Fruit fly (Drosophila melanogaster) whole organism, embryonic: ENCODE measurements around the gene slmb.
A peak's percentile ranks its signal among the peaks of the same experiment; 100 is the strongest.

Source experiments
- Awh ChIP-seq: fragments of 200-800 bp; sonication (Bioruptor generic); IDR thresholded peaks from 2 replicates; pipeline ENCODE4, ENCODE4 v1.3.6; 2022; ENCODE audit warnings: missing biosample characterization, missing genetic modification characterization
- CG10431 ChIP-seq: fragments of 200-800 bp; sonication (Bioruptor generic); optimal IDR thresholded peaks from 3 replicates; lab custom pipeline; 2018; ENCODE audit warnings: missing biosample characterization, mild to moderate bottlenecking, missing genetic modification characterization
- CG10543 ChIP-seq: fragments of 200-800 bp; sonication (Bioruptor generic); optimal IDR thresholded peaks from 3 replicates; lab custom pipeline; 2017; ENCODE audit warnings: missing biosample characterization, mild to moderate bottlenecking, missing genetic modification characterization, moderate library complexity
- CG10654 ChIP-seq: fragments of 200-800 bp; sonication (Bioruptor generic); optimal IDR thresholded peaks from 2 replicates; lab custom pipeline; 2016; ENCODE audit warnings: missing biosample characterization, missing genetic modification characterization
- CG11456 ChIP-seq: fragments of 200-800 bp; sonication (Bioruptor generic); IDR thresholded peaks from 3 replicates; pipeline ENCODE4 v1.3.6; 2022; ENCODE audit warnings: missing biosample characterization, missing genetic modification characterization
- CG13287 ChIP-seq: fragments of 200-800 bp; sonication (Bioruptor generic); IDR thresholded peaks from 2 replicates; pipeline ENCODE4 v1.3.6; 2022; ENCODE audit warnings: missing biosample characterization, missing genetic modification characterization; ENCODE audit not compliant: partially characterized antibody
- CG13775 ChIP-seq: fragments of 200-800 bp; sonication (Bioruptor generic); optimal IDR thresholded peaks from 3 replicates; lab custom pipeline; 2017; ENCODE audit warnings: missing biosample characterization, mild to moderate bottlenecking, missing genetic modification characterization
- CG16813 ChIP-seq: fragments of 200-800 bp; sonication (Bioruptor generic); IDR thresholded peaks from 3 replicates; pipeline ENCODE4 v1.3.6; 2022; ENCODE audit warnings: missing biosample characterization, missing genetic modification characterization; ENCODE audit not compliant: partially characterized antibody
- CG2116 ChIP-seq: fragments of 200-800 bp; sonication (Bioruptor generic); optimal IDR thresholded peaks from 3 replicates; lab custom pipeline; 2018; ENCODE audit warnings: missing biosample characterization, mild to moderate bottlenecking, missing genetic modification characterization
- CG3407 ChIP-seq: fragments of 200-800 bp; sonication (Bioruptor generic); optimal IDR thresholded peaks from 2 replicates; lab custom pipeline; 2018; ENCODE audit warnings: missing biosample characterization, mild to moderate bottlenecking, missing genetic modification characterization
- CG34422 ChIP-seq: fragments of 200-800 bp; sonication (Bioruptor generic); IDR thresholded peaks from 3 replicates; pipeline ENCODE4 v1.3.6; 2022; ENCODE audit warnings: missing biosample characterization, missing genetic modification characterization
- CG4820 ChIP-seq: fragments of 200-800 bp; sonication (Bioruptor generic); optimal IDR thresholded peaks from 3 replicates; lab custom pipeline; 2016; ENCODE audit warnings: missing biosample characterization, missing genetic modification characterization
- CG5953 ChIP-seq: fragments of 200-800 bp; sonication (Bioruptor generic); IDR thresholded peaks from 2 replicates; pipeline ENCODE4 v1.3.6; 2022; ENCODE audit warnings: missing biosample characterization, missing genetic modification characterization
- CG9437 ChIP-seq: fragments of 200-800 bp; sonication (Bioruptor generic); optimal IDR thresholded peaks from 2 replicates; lab custom pipeline; 2018; ENCODE audit warnings: missing biosample characterization, mild to moderate bottlenecking, missing genetic modification characterization
- D19B ChIP-seq: fragments of 200-800 bp; sonication (Bioruptor generic); optimal IDR thresholded peaks from 2 replicates; lab custom pipeline; 2017; ENCODE audit warnings: missing biosample characterization, mild to moderate bottlenecking, missing genetic modification characterization
- Ets97D ChIP-seq: fragments of 200-800 bp; sonication (Bioruptor generic); optimal IDR thresholded peaks from 3 replicates; lab custom pipeline; 2016; ENCODE audit warnings: missing biosample characterization, missing genetic modification characterization
- HLH54F ChIP-seq: fragments of 200-800 bp; sonication (Bioruptor generic); optimal IDR thresholded peaks from 3 replicates; lab custom pipeline; 2016; ENCODE audit warnings: missing biosample characterization, missing genetic modification characterization
- HLHmδ ChIP-seq: fragments of 200-800 bp; sonication (Bioruptor generic); optimal IDR thresholded peaks from 2 replicates; lab custom pipeline; 2018; ENCODE audit warnings: missing biosample characterization, mild to moderate bottlenecking, missing genetic modification characterization, moderate library complexity
- Hmr ChIP-seq: fragments of 200-800 bp; sonication (Bioruptor generic); optimal IDR thresholded peaks from 3 replicates; lab custom pipeline; 2017; ENCODE audit warnings: mild to moderate bottlenecking, missing biosample characterization, missing genetic modification reagents, missing genetic modification characterization
- Mad ChIP-seq: fragments of 200-800 bp; sonication (Bioruptor generic); optimal IDR thresholded peaks from 2 replicates; lab custom pipeline; 2016; ENCODE audit warnings: missing biosample characterization, missing genetic modification characterization
- Mrtf ChIP-seq: fragments of 200-800 bp; sonication (Bioruptor generic); IDR thresholded peaks from 3 replicates; pipeline ENCODE4 v1.3.6; 2022; ENCODE audit warnings: missing biosample characterization, missing genetic modification characterization
- NK7.1 ChIP-seq: fragments of 200-800 bp; sonication (Bioruptor generic); optimal IDR thresholded peaks from 3 replicates; lab custom pipeline; 2016; ENCODE audit warnings: missing biosample characterization, missing genetic modification characterization
- Ravus ChIP-seq: fragments of 200-800 bp; sonication (Bioruptor generic); IDR thresholded peaks from 2 replicates; pipeline ENCODE4 v1.3.6; 2022; ENCODE audit warnings: missing biosample characterization, missing genetic modification characterization
- Side ChIP-seq: fragments of 200-800 bp; sonication (Bioruptor generic); optimal IDR thresholded peaks from 2 replicates; lab custom pipeline; 2016; ENCODE audit warnings: missing biosample characterization, missing genetic modification characterization
- Ssrp ChIP-seq: fragments of 200-800 bp; sonication (Bioruptor generic); optimal IDR thresholded peaks from 2 replicates; lab custom pipeline; 2018; ENCODE audit warnings: missing biosample characterization, mild to moderate bottlenecking, missing genetic modification characterization, moderate library complexity
- bbx ChIP-seq: fragments of 200-800 bp; sonication (Bioruptor generic); IDR thresholded peaks from 2 replicates; pipeline ENCODE4 v1.3.6; 2022; ENCODE audit warnings: missing biosample characterization, missing genetic modification characterization; ENCODE audit not compliant: partially characterized antibody
- dysf ChIP-seq: fragments of 200-800 bp; sonication (Bioruptor generic); IDR thresholded peaks from 3 replicates; pipeline ENCODE4 v1.3.6; 2022; ENCODE audit warnings: missing biosample characterization, missing genetic modification characterization
- ems ChIP-seq: fragments of 200-800 bp; sonication (Bioruptor generic); optimal IDR thresholded peaks from 3 replicates; lab custom pipeline; 2016; ENCODE audit warnings: missing biosample characterization, missing genetic modification characterization
- gcm ChIP-seq: fragments of 200-800 bp; sonication (Bioruptor generic); optimal IDR thresholded peaks from 2 replicates; lab custom pipeline; 2019; ENCODE audit warnings: missing biosample characterization, mild to moderate bottlenecking, missing genetic modification characterization, moderate library complexity
- gt ChIP-seq: fragments of 200-800 bp; sonication (Bioruptor generic); IDR thresholded peaks from 2 replicates; pipeline ENCODE4 v1.3.6; 2022; ENCODE audit warnings: missing biosample characterization, missing genetic modification characterization
- h ChIP-seq: fragments of >200 bp; optimal IDR thresholded peaks from 2 replicates; lab custom pipeline; 2017
- hb ChIP-seq: fragments of 200-800 bp; sonication (Bioruptor generic); IDR thresholded peaks from 3 replicates; pipeline ENCODE4 v1.3.6; 2022; ENCODE audit warnings: missing biosample characterization, missing genetic modification characterization; ENCODE audit not compliant: partially characterized antibody
- insv ChIP-seq, 2 experiments: fragments of 200-800 bp; sonication (Bioruptor generic); optimal IDR thresholded peaks; 3 replicates each; lab custom pipeline; 2016 to 2018; ENCODE audit warnings: missing biosample characterization in 2 of 2, missing genetic modification characterization in 2 of 2
- inv ChIP-seq: fragments of 200-800 bp; sonication (Bioruptor generic); IDR thresholded peaks from 2 replicates; pipeline ENCODE4 v1.3.6; 2022; ENCODE audit warnings: missing biosample characterization, missing genetic modification characterization; ENCODE audit not compliant: partially characterized antibody
- kah ChIP-seq: fragments of 200-800 bp; sonication (Bioruptor generic); optimal IDR thresholded peaks from 2 replicates; lab custom pipeline; 2018; ENCODE audit warnings: missing biosample characterization, mild to moderate bottlenecking, missing genetic modification characterization
- kni ChIP-seq: fragments of 200-800 bp; sonication (Bioruptor generic); optimal IDR thresholded peaks from 3 replicates; lab custom pipeline; 2017; ENCODE audit warnings: mild to moderate bottlenecking, missing biosample characterization, missing genetic modification reagents, missing genetic modification characterization
- lab ChIP-seq: fragments of 200-800 bp; sonication (Bioruptor generic); optimal IDR thresholded peaks from 3 replicates; lab custom pipeline; 2017; ENCODE audit warnings: missing biosample characterization, missing genetic modification characterization, mild to moderate bottlenecking, moderate library complexity, missing genetic modification reagents
- lilli ChIP-seq: fragments of 200-800 bp; sonication (Bioruptor generic); optimal IDR thresholded peaks from 3 replicates; lab custom pipeline; 2016; ENCODE audit warnings: missing biosample characterization, missing genetic modification characterization
- odd ChIP-seq: fragments of 200-800 bp; sonication (Bioruptor generic); optimal IDR thresholded peaks from 2 replicates; lab custom pipeline; 2017; ENCODE audit warnings: missing biosample characterization, mild to moderate bottlenecking, missing genetic modification characterization
- otp ChIP-seq: fragments of 200-800 bp; sonication (Bioruptor generic); IDR thresholded peaks from 3 replicates; pipeline ENCODE4, ENCODE4 v1.3.6; 2022; ENCODE audit warnings: missing biosample characterization, missing genetic modification characterization
- pan ChIP-seq, 4 experiments: fragments of >200 bp in 3 of 4; fragments of 200-800 bp in 1 of 4; sonication (Bioruptor generic) in 1 of 4; optimal IDR thresholded peaks in 3 of 4; IDR thresholded peaks in 1 of 4; 2 replicates each; pipeline versions ENCODE4 v1.3.6 to Lab custom; 2017 to 2022; ENCODE audit warnings: missing biosample characterization in 2 of 4, missing genetic modification characterization in 2 of 4, mixed read lengths in 1 of 4
- pfk ChIP-seq: fragments of 200-800 bp; sonication (Bioruptor generic); optimal IDR thresholded peaks from 2 replicates; lab custom pipeline; 2018; ENCODE audit warnings: missing biosample characterization, mild to moderate bottlenecking, missing genetic modification characterization, moderate library complexity
- pita ChIP-seq: fragments of 200-800 bp; sonication (Bioruptor generic); optimal IDR thresholded peaks from 2 replicates; lab custom pipeline; 2017; ENCODE audit warnings: missing biosample characterization, mild to moderate bottlenecking, missing genetic modification characterization
- prd ChIP-seq, 3 experiments: fragments of >200 bp in 2 of 3; fragments of 200-800 bp in 1 of 3; sonication (Bioruptor generic) in 1 of 3; optimal IDR thresholded peaks in 2 of 3; IDR thresholded peaks in 1 of 3; 2 replicates in 2 of 3; 3 replicates in 1 of 3; pipeline versions ENCODE4 v1.3.6 to Lab custom; 2017 to 2022; ENCODE audit warnings: missing biosample characterization in 1 of 3, missing genetic modification characterization in 1 of 3
- psq ChIP-seq: fragments of 200-800 bp; sonication (Bioruptor generic); optimal IDR thresholded peaks from 2 replicates; lab custom pipeline; 2017; ENCODE audit warnings: missing biosample characterization, missing genetic modification characterization
- row ChIP-seq: fragments of 200-800 bp; sonication (Bioruptor generic); IDR thresholded peaks from 3 replicates; pipeline ENCODE4 v1.3.6; 2022; ENCODE audit warnings: missing biosample characterization, missing genetic modification characterization
- slbo ChIP-seq: fragments of 200-800 bp; sonication (Bioruptor generic); IDR thresholded peaks from 2 replicates; pipeline ENCODE4 v1.3.6; 2022; ENCODE audit warnings: missing biosample characterization, missing genetic modification characterization
- twi ChIP-seq: fragments of 200-800 bp; optimal IDR thresholded peaks from 2 replicates; lab custom pipeline; 2019; ENCODE audit warnings: missing biosample characterization, mild to moderate bottlenecking, missing genetic modification characterization, moderate library complexity

slmb gene

DNA sequence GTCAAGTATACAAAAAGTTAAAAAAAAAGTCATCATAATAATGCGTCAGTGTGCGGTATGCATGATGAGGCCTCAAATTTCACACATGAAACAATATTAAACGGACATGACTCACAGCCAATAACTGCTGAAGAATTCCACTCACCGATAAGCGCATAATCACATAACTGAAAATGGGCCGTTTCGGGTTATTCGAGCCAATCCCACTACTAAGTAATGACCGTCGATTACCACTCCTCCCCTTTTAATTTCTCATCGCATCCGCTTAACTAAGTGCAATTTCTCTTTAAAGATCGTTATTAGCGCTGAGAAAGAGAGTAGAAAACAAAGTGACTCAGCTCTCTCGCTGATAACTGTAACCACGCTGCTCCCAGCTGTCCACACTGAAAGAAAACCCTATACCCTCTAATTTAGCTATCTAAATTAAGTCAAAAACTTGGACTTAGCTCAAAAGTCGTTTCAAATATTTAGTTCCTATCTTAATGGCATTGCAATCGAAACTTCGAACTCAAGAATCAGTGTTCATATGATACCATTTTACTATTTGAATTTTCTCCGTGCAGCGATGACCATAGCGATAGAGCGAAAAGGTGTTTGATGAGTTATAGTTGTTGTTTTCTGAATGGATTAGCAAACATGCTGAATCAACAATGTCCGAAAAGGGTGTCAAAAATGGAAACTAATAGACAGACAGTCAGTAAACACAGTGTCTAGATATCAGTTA is 14.4 kb downstream of the slmb start (continued):
- TF ChIP-seq HLHmδ (GFP tag; lab: Kevin White, UChicago) (no peak), CG10543 (no peak), Hmr (GFP tag; lab: Kevin White, UChicago) (peak; percentile 90), gcm (GFP tag; lab: Kevin White, UChicago) (peak; percentile 86), CG13287 (GFP tag; lab: Robert Waterston, UW) (no peak), hb (GFP tag; lab: Robert Waterston, UW) (no peak), otp (GFP tag; lab: Robert Waterston, UW) (peak; percentile 87), bbx (GFP tag; lab: Robert Waterston, UW) (no peak), twi (tag; lab: Kevin White, UChicago) (peak; percentile 45), Ssrp (tag; lab: Kevin White, UChicago) (peak; percentile 80), insv (GFP tag; optimal IDR thresholded peaks at IDR 0.05; lab: Kevin White, UChicago) (peak in 1 of 2 experiments; percentile 38), row (GFP tag; lab: Robert Waterston, UW) (peak; percentile 88), CG10431 (GFP tag; lab: Kevin White, UChicago) (peak; percentile 26), ems (GFP tag; lab: Kevin White, UChicago) (peak; percentile 60), HLH54F (GFP tag; lab: Kevin White, UChicago) (peak; percentile 88), Awh (GFP tag; lab: Robert Waterston, UW) (peak; percentile 89), h (no peak), gt (GFP tag; lab: Robert Waterston, UW) (peak; percentile 44; the same call in 1 of the 2 replicates), CG11456 (peak; percentile 89), lilli (peak; percentile 91), NK7.1 (GFP tag; lab: Kevin White, UChicago) (peak; percentile 88), CG3407 (GFP tag; lab: Kevin White, UChicago) (peak; percentile 90), pfk (GFP tag; lab: Kevin White, UChicago) (peak; percentile 44), kah (peak; percentile 78), odd (peak; percentile 80), CG34422 (peak; percentile 88), CG16813 (GFP tag; lab: Robert Waterston, UW) (no peak), Ravus (GFP tag; lab: Robert Waterston, UW) (peak; percentile 73), kni (GFP tag; lab: Kevin White, UChicago) (peak; percentile 67), CG2116 (GFP tag; lab: Kevin White, UChicago) (peak; percentile 52), pita (no peak), CG5953 (GFP tag; lab: Robert Waterston, UW) (peak; percentile 87), Side (GFP tag; lab: Kevin White, UChicago) (peak; percentile 87), D19B (peak; percentile 55), inv (GFP tag; lab: Robert Waterston, UW) (no peak), prd (optimal IDR thresholded peaks at IDR 0.05; lab: Kevin White, UChicago) (no peak), prd (GFP tag; IDR thresholded peaks at IDR 0.05; lab: Robert Waterston, UW) (peak; percentile 90), CG9437 (GFP tag; lab: Kevin White, UChicago) (peak; percentile 76), slbo (GFP tag; lab: Robert Waterston, UW) (peak; percentile 92), Ets97D (GFP tag; lab: Kevin White, UChicago) (peak; percentile 68), CG10654 (peak; percentile 59), Mrtf (peak; percentile 82), dysf (peak; percentile 89), Mad (GFP tag; lab: Kevin White, UChicago) (peak; percentile 82), pan (optimal IDR thresholded peaks at IDR 0.05; lab: Kevin White, UChicago) (no peak), pan (GFP tag; optimal IDR thresholded peaks at IDR 0.05 in 1 of 2, IDR thresholded peaks at IDR 0.05 in 1 of 2) (peak in 1 of 2 experiments; percentile 91), CG4820 (GFP tag; lab: Kevin White, UChicago) (peak; percentile 81), psq (GFP tag; lab: Kevin White, UChicago) (peak; percentile 61), CG13775 (GFP tag; lab: Kevin White, UChicago) (peak; percentile 72), lab (no peak)
